Fruit fly (Drosophila melanogaster) whole organism, embryonic: ENCODE data around the gene qm.
A peak's percentile ranks its signal among the peaks of the same experiment; 100 is the strongest.

Experiments
- ATbp ChIP-seq: fragments of 200-800 bp; sonication (Bioruptor generic); optimal IDR thresholded peaks from 2 replicates; lab custom pipeline; 2017; ENCODE audit warnings: missing biosample characterization, mild to moderate bottlenecking, missing genetic modification characterization, missing genetic modification reagents
- Atf3 ChIP-seq: fragments of 200-800 bp; sonication (Bioruptor generic); optimal IDR thresholded peaks from 3 replicates; lab custom pipeline; 2016; ENCODE audit warnings: missing biosample characterization, missing genetic modification characterization
- Atf6 ChIP-seq: fragments of 200-800 bp; sonication (Bioruptor generic); IDR thresholded peaks from 2 replicates; pipeline ENCODE4 v1.3.6; 2022; ENCODE audit warnings: missing biosample characterization, missing genetic modification characterization
- B-H1 ChIP-seq: fragments of 200-800 bp; sonication (Bioruptor generic); IDR thresholded peaks from 3 replicates; pipeline ENCODE4 v1.3.6; 2022; ENCODE audit warnings: missing biosample characterization, missing genetic modification characterization
- BEAF-32 ChIP-seq: fragments of 200-800 bp; sonication (Bioruptor generic); optimal IDR thresholded peaks from 3 replicates; lab custom pipeline; 2017; ENCODE audit warnings: missing biosample characterization, missing genetic modification characterization, mild to moderate bottlenecking, moderate library complexity, missing genetic modification reagents
- CG13123 ChIP-seq: fragments of 200-800 bp; sonication (Bioruptor generic); optimal IDR thresholded peaks from 2 replicates; lab custom pipeline; 2016; ENCODE audit warnings: missing biosample characterization, missing genetic modification characterization
- CG15269 ChIP-seq: fragments of 200-800 bp; sonication (Bioruptor generic); optimal IDR thresholded peaks from 2 replicates; lab custom pipeline; 2018; ENCODE audit warnings: missing biosample characterization, mild to moderate bottlenecking, missing genetic modification characterization, moderate library complexity
- CG18011 ChIP-seq: fragments of 200-800 bp; sonication (Bioruptor generic); optimal IDR thresholded peaks from 2 replicates; lab custom pipeline; 2017; ENCODE audit warnings: missing biosample characterization, missing genetic modification characterization, mild to moderate bottlenecking, moderate library complexity, missing genotype
- CG34376 ChIP-seq: fragments of 200-800 bp; sonication (Bioruptor generic); optimal IDR thresholded peaks from 2 replicates; lab custom pipeline; 2018; ENCODE audit warnings: missing biosample characterization, mild to moderate bottlenecking, missing genetic modification characterization
- CG6765 ChIP-seq: fragments of 200-800 bp; sonication (Bioruptor generic); optimal IDR thresholded peaks from 3 replicates; lab custom pipeline; 2017; ENCODE audit warnings: missing biosample characterization, mild to moderate bottlenecking, missing genetic modification characterization
- CG8089 ChIP-seq: fragments of 200-800 bp; sonication (Bioruptor generic); optimal IDR thresholded peaks from 3 replicates; lab custom pipeline; 2016; ENCODE audit warnings: missing biosample characterization, missing genetic modification characterization
- CG9215 ChIP-seq: fragments of 200-800 bp; sonication (Bioruptor generic); IDR thresholded peaks from 2 replicates; pipeline ENCODE4 v1.3.6; 2022; ENCODE audit warnings: missing biosample characterization, missing genetic modification characterization
- CG9609 ChIP-seq: fragments of 200-800 bp; sonication (Bioruptor generic); optimal IDR thresholded peaks from 3 replicates; lab custom pipeline; 2016; ENCODE audit warnings: missing biosample characterization, missing genetic modification characterization
- CG9797 ChIP-seq: fragments of 200-800 bp; sonication (Bioruptor generic); optimal IDR thresholded peaks from 3 replicates; lab custom pipeline; 2018; ENCODE audit warnings: missing biosample characterization, mild to moderate bottlenecking, missing genetic modification characterization
- Chrac-16 ChIP-seq: fragments of 200-800 bp; sonication (Bioruptor generic); optimal IDR thresholded peaks from 3 replicates; lab custom pipeline; 2016; ENCODE audit warnings: missing biosample characterization, missing genetic modification characterization
- Dfd ChIP-seq, 2 experiments: fragments of >200 bp; optimal IDR thresholded peaks; 2 replicates each; lab custom pipeline; 2017; ENCODE audit warnings: missing biosample characterization in 2 of 2, missing genetic modification characterization in 2 of 2
- Fer3 ChIP-seq: fragments of 200-800 bp; sonication (Bioruptor generic); optimal IDR thresholded peaks from 2 replicates; lab custom pipeline; 2018; ENCODE audit warnings: missing biosample characterization, mild to moderate bottlenecking, missing genetic modification characterization, moderate library complexity
- Gsc ChIP-seq: fragments of 200-800 bp; sonication (Bioruptor generic); IDR thresholded peaks from 2 replicates; pipeline ENCODE4 v1.3.6; 2022; ENCODE audit warnings: missing biosample characterization, missing genetic modification characterization
- Hr39 ChIP-seq: fragments of >200 bp; optimal IDR thresholded peaks from 2 replicates; lab custom pipeline; 2017
- Jarid2 ChIP-seq: fragments of 200-800 bp; sonication (Bioruptor generic); optimal IDR thresholded peaks from 3 replicates; lab custom pipeline; 2017; ENCODE audit warnings: mild to moderate bottlenecking, missing biosample characterization, missing genetic modification reagents, missing genetic modification characterization
- Max ChIP-seq: fragments of 200-800 bp; sonication (Bioruptor generic); optimal IDR thresholded peaks from 2 replicates; lab custom pipeline; 2016; ENCODE audit warnings: missing biosample characterization, mild to moderate bottlenecking, missing genetic modification characterization
- Mrtf ChIP-seq: fragments of 200-800 bp; sonication (Bioruptor generic); IDR thresholded peaks from 3 replicates; pipeline ENCODE4 v1.3.6; 2022; ENCODE audit warnings: missing biosample characterization, missing genetic modification characterization
- Myb ChIP-seq: fragments of 200-800 bp; sonication (Bioruptor generic); optimal IDR thresholded peaks from 2 replicates; lab custom pipeline; 2016; ENCODE audit warnings: missing biosample characterization, missing genetic modification characterization
- NC2β ChIP-seq: fragments of 200-800 bp; sonication (Bioruptor generic); optimal IDR thresholded peaks from 2 replicates; lab custom pipeline; 2016; ENCODE audit warnings: missing biosample characterization, missing genetic modification characterization
- NK7.1 ChIP-seq: fragments of 200-800 bp; sonication (Bioruptor generic); optimal IDR thresholded peaks from 3 replicates; lab custom pipeline; 2016; ENCODE audit warnings: missing biosample characterization, missing genetic modification characterization
- Neu2 ChIP-seq: fragments of 200-800 bp; sonication (Bioruptor generic); optimal IDR thresholded peaks from 3 replicates; lab custom pipeline; 2016; ENCODE audit warnings: missing biosample characterization, missing genetic modification characterization, borderline replicate concordance
- Ravus ChIP-seq: fragments of 200-800 bp; sonication (Bioruptor generic); IDR thresholded peaks from 2 replicates; pipeline ENCODE4 v1.3.6; 2022; ENCODE audit warnings: missing biosample characterization, missing genetic modification characterization
- Rfx ChIP-seq: fragments of 200-800 bp; sonication (Bioruptor generic); IDR thresholded peaks from 2 replicates; pipeline ENCODE4 v1.3.6; 2022; ENCODE audit warnings: missing biosample characterization, missing genetic modification characterization
- Sry-β ChIP-seq: fragments of 200-800 bp; sonication (Bioruptor generic); optimal IDR thresholded peaks from 2 replicates; lab custom pipeline; 2018; ENCODE audit warnings: missing biosample characterization, mild to moderate bottlenecking, missing genetic modification characterization, moderate library complexity
- Tbp ChIP-seq: fragments of >200 bp; optimal IDR thresholded peaks from 2 replicates; lab custom pipeline; 2018; ENCODE audit warnings: missing biosample characterization, missing genetic modification characterization
- amos ChIP-seq: fragments of 200-800 bp; sonication (Bioruptor generic); IDR thresholded peaks from 2 replicates; pipeline ENCODE4 v1.3.6; 2022; ENCODE audit warnings: missing biosample characterization, missing genetic modification characterization; ENCODE audit not compliant: partially characterized antibody
- bsh ChIP-seq, 2 experiments: fragments of 200-800 bp; sonication (Bioruptor generic); optimal IDR thresholded peaks; 2 replicates each; lab custom pipeline; 2017 to 2018; ENCODE audit warnings: mild to moderate bottlenecking in 2 of 2, missing biosample characterization in 2 of 2, missing genetic modification characterization in 2 of 2, moderate library complexity in 1 of 2
- cato ChIP-seq: fragments of 200-800 bp; sonication (Bioruptor generic); optimal IDR thresholded peaks from 2 replicates; lab custom pipeline; 2016; ENCODE audit warnings: missing biosample characterization, missing genetic modification characterization, borderline replicate concordance
- chn ChIP-seq: fragments of 200-800 bp; sonication (Bioruptor generic); optimal IDR thresholded peaks from 2 replicates; lab custom pipeline; 2016; ENCODE audit warnings: missing biosample characterization, missing genetic modification characterization
- dm ChIP-seq: fragments of 200-800 bp; sonication (Bioruptor generic); optimal IDR thresholded peaks from 3 replicates; lab custom pipeline; 2016; ENCODE audit warnings: missing biosample characterization, missing genetic modification characterization
- ems ChIP-seq: fragments of 200-800 bp; sonication (Bioruptor generic); optimal IDR thresholded peaks from 3 replicates; lab custom pipeline; 2016; ENCODE audit warnings: missing biosample characterization, missing genetic modification characterization
- gcm2 ChIP-seq: fragments of 200-800 bp; sonication (Bioruptor generic); optimal IDR thresholded peaks from 2 replicates; lab custom pipeline; 2016; ENCODE audit warnings: missing biosample characterization, missing genetic modification characterization
- grn ChIP-seq: fragments of 200-800 bp; sonication (Bioruptor generic); optimal IDR thresholded peaks from 3 replicates; lab custom pipeline; 2017; ENCODE audit warnings: missing biosample characterization, missing genetic modification characterization
- inv ChIP-seq: fragments of 200-800 bp; sonication (Bioruptor generic); IDR thresholded peaks from 2 replicates; pipeline ENCODE4 v1.3.6; 2022; ENCODE audit warnings: missing biosample characterization, missing genetic modification characterization; ENCODE audit not compliant: partially characterized antibody
- jing ChIP-seq: fragments of 200-800 bp; sonication (Bioruptor generic); optimal IDR thresholded peaks from 2 replicates; lab custom pipeline; 2018; ENCODE audit warnings: missing biosample characterization, mild to moderate bottlenecking, missing genetic modification characterization
- maf-S ChIP-seq: fragments of 200-800 bp; sonication (Bioruptor generic); optimal IDR thresholded peaks from 2 replicates; lab custom pipeline; 2016; ENCODE audit warnings: missing biosample characterization, missing genetic modification characterization
- odd ChIP-seq: fragments of 200-800 bp; sonication (Bioruptor generic); optimal IDR thresholded peaks from 2 replicates; lab custom pipeline; 2017; ENCODE audit warnings: missing biosample characterization, mild to moderate bottlenecking, missing genetic modification characterization
- pan ChIP-seq, 4 experiments: fragments of >200 bp in 3 of 4; fragments of 200-800 bp in 1 of 4; sonication (Bioruptor generic) in 1 of 4; optimal IDR thresholded peaks in 3 of 4; IDR thresholded peaks in 1 of 4; 2 replicates each; pipeline versions ENCODE4 v1.3.6 to Lab custom; 2017 to 2022; ENCODE audit warnings: missing biosample characterization in 2 of 4, missing genetic modification characterization in 2 of 4, mixed read lengths in 1 of 4
- schlank ChIP-seq: fragments of 200-800 bp; sonication (Bioruptor generic); optimal IDR thresholded peaks from 2 replicates; lab custom pipeline; 2018; ENCODE audit warnings: missing biosample characterization, mild to moderate bottlenecking, missing genetic modification characterization
- sisA ChIP-seq: fragments of 200-800 bp; sonication (Bioruptor generic); IDR thresholded peaks from 2 replicates; pipeline ENCODE4 v1.3.6; 2022; ENCODE audit warnings: missing biosample characterization, missing genetic modification characterization
- slbo ChIP-seq: fragments of 200-800 bp; sonication (Bioruptor generic); IDR thresholded peaks from 2 replicates; pipeline ENCODE4 v1.3.6; 2022; ENCODE audit warnings: missing biosample characterization, missing genetic modification characterization
- trem ChIP-seq: fragments of 200-800 bp; optimal IDR thresholded peaks from 3 replicates; lab custom pipeline; 2019; ENCODE audit warnings: missing biosample characterization, mild to moderate bottlenecking, missing genetic modification characterization, moderate library complexity
- vvl ChIP-seq: fragments of 200-800 bp; sonication (Bioruptor generic); IDR thresholded peaks from 2 replicates; pipeline ENCODE4 v1.3.6; 2022; ENCODE audit warnings: missing biosample characterization, missing genetic modification characterization
- wek ChIP-seq: fragments of 200-800 bp; sonication (Bioruptor generic); optimal IDR thresholded peaks from 3 replicates; lab custom pipeline; 2018; ENCODE audit warnings: missing biosample characterization, mild to moderate bottlenecking, missing genetic modification characterization, moderate library complexity
- zfh2 ChIP-seq: fragments of 200-800 bp; sonication (Bioruptor generic); optimal IDR thresholded peaks from 2 replicates; lab custom pipeline; 2016; ENCODE audit warnings: missing biosample characterization, missing genetic modification characterization

Gene qm

DNA sequence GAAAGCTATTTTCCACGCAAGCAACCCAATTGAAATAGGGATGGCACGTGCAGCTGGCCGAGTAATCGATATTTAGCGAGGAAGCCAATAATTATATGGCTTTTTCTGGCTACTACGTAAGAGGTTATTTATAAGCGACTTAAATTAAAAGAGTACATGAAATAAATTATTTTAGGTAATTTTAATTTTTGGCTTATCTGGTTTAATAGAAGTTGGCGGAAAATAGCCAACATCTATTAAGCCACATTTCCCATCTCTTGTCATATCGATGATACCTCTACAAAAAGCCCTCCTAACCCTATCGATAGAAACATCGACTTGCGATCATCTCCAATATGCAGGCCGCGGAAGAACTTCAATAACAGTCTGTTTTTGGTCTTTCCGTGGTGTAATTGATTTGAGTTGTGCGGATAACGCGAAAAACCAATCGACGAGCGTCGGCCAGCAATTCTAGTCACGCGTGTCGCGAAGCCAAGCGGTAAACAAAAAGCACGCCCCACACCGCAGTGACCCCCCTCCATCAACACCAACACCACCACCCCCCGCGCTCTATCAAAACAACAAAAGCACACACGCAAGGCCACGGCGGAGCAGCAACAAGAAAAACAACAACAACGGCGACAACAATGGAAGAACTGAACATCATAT is at the start of gene qm, which contains the start of gene Srp19 (continued):
- TF ChIP-seq Chrac-16 (GFP tag; lab: Kevin White, UChicago) (peak; percentile 34), chn (peak; percentile 44), slbo (GFP tag; lab: Robert Waterston, UW) (peak; percentile 67; the same call in 1 of the 2 replicates), jing (GFP tag; lab: Kevin White, UChicago) (no peak), gcm2 (no peak), Sry-β (peak; percentile 93), Mrtf (no peak), dm (GFP tag; lab: Kevin White, UChicago) (peak; percentile 1), CG9215 (GFP tag; lab: Robert Waterston, UW) (peak; percentile 32; the same call in 1 of the 2 replicates), vvl (GFP tag; lab: Robert Waterston, UW) (peak; percentile 78), CG9609 (GFP tag; lab: Kevin White, UChicago) (no peak), cato (GFP tag; lab: Kevin White, UChicago) (peak; percentile 15), Gsc (GFP tag; lab: Robert Waterston, UW) (no peak), sisA (GFP tag; lab: Robert Waterston, UW) (peak; percentile 46; the same call in 1 of the 2 replicates), ATbp (GFP tag; lab: Kevin White, UChicago) (no peak), inv (GFP tag; lab: Robert Waterston, UW) (peak; percentile 88), pan (optimal IDR thresholded peaks at IDR 0.05; lab: Kevin White, UChicago) (no peak), pan (GFP tag; optimal IDR thresholded peaks at IDR 0.05 in 1 of 2, IDR thresholded peaks at IDR 0.05 in 1 of 2) (peak in 1 of 2 experiments; percentile 63), trem (tag; lab: Kevin White, UChicago) (peak; percentile 6), schlank (tag; lab: Kevin White, UChicago) (no peak), CG15269 (tag; lab: Kevin White, UChicago) (peak; percentile 15), maf-S (GFP tag; lab: Kevin White, UChicago) (peak; percentile 61), Myb (peak; percentile 59), odd (GFP tag; lab: Kevin White, UChicago) (peak; percentile 6), CG18011 (GFP tag; lab: Kevin White, UChicago) (no peak), Neu2 (GFP tag; lab: Kevin White, UChicago) (no peak), BEAF-32 (GFP tag; lab: Kevin White, UChicago) (peak; percentile 95), zfh2 (GFP tag; lab: Kevin White, UChicago) (peak; percentile 76), Jarid2 (GFP tag; lab: Kevin White, UChicago) (peak; percentile 86), Rfx (GFP tag; lab: Robert Waterston, UW) (peak; percentile 51; the same call in 1 of the 2 replicates), B-H1 (peak; percentile 11; the same call in 1 of the 3 replicates), Hr39 (lab: Kevin White, UChicago) (no peak), bsh (GFP tag; optimal IDR thresholded peaks at IDR 0.05; lab: Kevin White, UChicago) (peak; percentile 13 to 36), ems (peak; percentile 61), wek (GFP tag; lab: Kevin White, UChicago) (peak; percentile 43), CG6765 (peak; percentile 43), NK7.1 (GFP tag; lab: Kevin White, UChicago) (no peak), Fer3 (tag; lab: Kevin White, UChicago) (peak; percentile 26), Max (GFP tag; lab: Kevin White, UChicago) (peak; percentile 44), CG8089 (GFP tag; lab: Kevin White, UChicago) (no peak), Atf3 (GFP tag; lab: Kevin White, UChicago) (peak; percentile 1), NC2β (no peak), CG9797 (GFP tag; lab: Kevin White, UChicago) (peak; percentile 12), grn (GFP tag; lab: Kevin White, UChicago) (no peak), Ravus (GFP tag; lab: Robert Waterston, UW) (no peak), Tbp (GFP tag; lab: Kevin White, UChicago) (no peak), amos (GFP tag; lab: Robert Waterston, UW) (peak; percentile 77), Atf6 (GFP tag; lab: Robert Waterston, UW) (peak; percentile 64), CG13123 (GFP tag; lab: Kevin White, UChicago) (no peak), Dfd (GFP tag; optimal IDR thresholded peaks at IDR 0.05; lab: Kevin White, UChicago) (no peak), CG34376 (peak; percentile 41)
